Fruit fly (Drosophila melanogaster): ENCODE measurements around the gene Rab11.

The Rab11 gene

DNA sequence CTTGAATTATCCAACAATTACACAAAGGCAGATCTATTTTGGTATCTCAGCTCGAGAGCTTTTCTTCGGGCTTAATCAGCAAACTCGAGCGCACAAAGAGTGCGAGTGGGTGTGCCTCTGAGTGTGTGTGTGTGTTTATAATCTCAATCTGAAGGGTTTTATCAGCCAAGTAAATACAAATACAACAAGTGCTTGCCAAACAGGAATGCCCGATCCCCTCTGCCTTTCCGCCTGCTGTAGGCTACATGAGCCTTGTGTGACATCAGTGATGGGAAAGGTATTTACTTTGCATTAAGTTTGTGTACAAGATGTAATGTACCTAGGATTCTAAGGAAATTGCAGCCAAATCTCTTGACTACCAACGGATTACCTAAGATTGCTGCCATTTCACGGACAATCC lies 21.8 kb upstream of the Rab11 start (continued):
- TF ChIP-seq CG2712 (tag; optimal IDR thresholded peaks at IDR 0.05): no peak
- TF ChIP-seq trem (tag; optimal IDR thresholded peaks at IDR 0.05): no peak
- 0 out of 2 replicates have a peak, but pooled peaks have one; percentile 12 for TF ChIP-seq Xrp1 (GFP tag; IDR thresholded peaks at IDR 0.05)
- TF ChIP-seq odd (GFP tag; optimal IDR thresholded peaks at IDR 0.05): no peak
- no peak for TF ChIP-seq CG17802 (tag; optimal IDR thresholded peaks at IDR 0.05)
- TF ChIP-seq ash1 (GFP tag; optimal IDR thresholded peaks at IDR 0.05): no peak
- no peak for TF ChIP-seq peb (GFP tag; IDR thresholded peaks at IDR 0.05)

DNA sequence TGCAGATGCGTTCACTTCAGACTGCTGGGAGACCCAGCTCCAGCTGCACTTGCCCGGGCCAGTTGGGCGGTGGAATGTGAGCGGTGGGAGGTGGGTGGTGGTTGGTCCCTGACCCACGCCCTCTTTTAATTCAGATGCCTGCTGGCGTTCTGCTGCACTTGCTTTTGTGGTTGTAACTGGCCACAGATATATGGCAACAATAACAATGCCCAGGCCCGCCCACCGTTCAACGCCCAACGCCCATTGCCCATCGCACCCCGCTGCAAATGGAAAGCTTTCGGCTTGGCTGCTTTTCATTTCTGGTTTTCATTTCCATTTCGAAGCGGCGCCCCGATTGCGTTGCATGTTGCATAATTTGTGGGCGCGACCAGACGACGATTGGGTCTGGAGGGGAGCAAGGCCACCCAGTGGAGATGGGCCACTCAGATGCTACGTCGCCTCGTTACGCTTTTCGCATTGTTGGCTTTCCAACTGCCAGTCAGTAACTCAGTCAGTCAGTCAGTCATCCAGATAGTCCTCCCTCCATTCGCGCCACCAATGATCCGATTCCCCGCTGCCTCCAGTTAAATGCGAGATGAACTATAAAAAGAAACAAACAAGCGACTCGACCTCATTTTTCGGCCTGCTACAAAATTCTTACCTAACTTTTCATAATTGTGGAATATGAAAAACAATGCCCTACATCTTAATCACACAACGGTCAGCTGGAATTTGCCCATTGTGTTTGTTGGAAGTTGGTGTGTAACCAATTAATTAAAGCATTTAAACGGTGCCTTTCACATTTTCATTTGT lies 20.8 kb upstream of the Rab11 start:
- TF ChIP-seq Med (GFP tag): peak; percentile 51
- no peak for TF ChIP-seq CG18262 (tag; optimal IDR thresholded peaks at IDR 0.05)
- TF ChIP-seq sd (tag; optimal IDR thresholded peaks at IDR 0.05): peak; percentile 7
- peak; percentile 51 for TF ChIP-seq CG12769 (tag; optimal IDR thresholded peaks at IDR 0.05)
- 0 out of 3 replicates have a peak, but pooled peaks have one; percentile 36 for TF ChIP-seq ci (GFP tag; IDR thresholded peaks at IDR 0.05)
- TF ChIP-seq CG2129 (GFP tag; IDR thresholded peaks at IDR 0.05; ENCODE audit: partially characterized antibody): no peak
- peak; percentile 77 for TF ChIP-seq Ets65A (GFP tag)
- TF ChIP-seq gcm (GFP tag; optimal IDR thresholded peaks at IDR 0.05): no peak
- 0 out of 2 replicates have a peak, but pooled peaks have one; percentile 16 for TF ChIP-seq ato (GFP tag; IDR thresholded peaks at IDR 0.05; ENCODE audit: partially characterized antibody)
- TF ChIP-seq Pdp1 (GFP tag; optimal IDR thresholded peaks at IDR 0.05): peak in 1 of 2 experiments; percentile 80

DNA sequence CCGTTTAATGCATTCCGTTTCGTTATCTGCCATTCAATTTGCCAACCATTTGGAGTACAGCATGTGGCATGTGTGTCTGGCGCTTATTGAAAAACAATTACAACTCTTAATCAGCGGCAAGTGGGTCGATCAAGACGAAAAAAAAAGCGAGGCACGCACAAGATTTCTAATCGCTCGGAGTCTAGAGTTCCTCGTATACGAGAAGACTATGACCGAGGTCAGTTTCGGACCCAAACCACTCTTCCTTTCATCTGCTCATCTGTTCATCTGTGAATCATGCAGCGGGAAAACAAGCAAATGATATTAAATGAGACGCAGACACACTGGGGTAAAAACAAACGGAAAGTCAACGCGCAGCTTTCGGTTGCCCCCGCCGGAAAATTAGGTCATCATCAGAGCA lies 19.7 kb upstream of the Rab11 start:
- TF ChIP-seq CG12769 (tag; optimal IDR thresholded peaks at IDR 0.05) (peak; percentile 45), jumu (GFP tag; optimal IDR thresholded peaks at IDR 0.05) (no peak), Blimp-1 (GFP tag; optimal IDR thresholded peaks at IDR 0.05) (peak; percentile 60), chinmo (GFP tag; IDR thresholded peaks at IDR 0.05; ENCODE audit: partially characterized antibody) (0 out of 4 replicates have a peak, but pooled peaks have one; percentile 36), Tbp (GFP tag; optimal IDR thresholded peaks at IDR 0.05) (no peak)

dm6 chr3R:21092036-21092435 lies 19.2 kb upstream of the Rab11 start:
- TF ChIP-seq CG11456 (GFP tag; IDR thresholded peaks at IDR 0.05): no peak
- no peak for TF ChIP-seq ATbp (GFP tag; optimal IDR thresholded peaks at IDR 0.05)
- TF ChIP-seq sd (tag; optimal IDR thresholded peaks at IDR 0.05): peak; percentile 76
- TF ChIP-seq ap (GFP tag; IDR thresholded peaks at IDR 0.05): no peak
- TF ChIP-seq CG2116 (GFP tag; optimal IDR thresholded peaks at IDR 0.05): no peak

- peak; percentile 5 for TF ChIP-seq CG15269 (tag; optimal IDR thresholded peaks at IDR 0.05)
- TF ChIP-seq dpn (GFP tag; optimal IDR thresholded peaks at IDR 0.05): peak in 1 of 2 experiments; percentile 29
- TF ChIP-seq CG1603 (tag; optimal IDR thresholded peaks at IDR 0.05): peak; percentile 35
- peak; percentile 20 for TF ChIP-seq Xbp1 (GFP tag; optimal IDR thresholded peaks at IDR 0.05)
- peak; percentile 11 for TF ChIP-seq PHDP (tag; optimal IDR thresholded peaks at IDR 0.05)
- peak; percentile 60 for TF ChIP-seq kni (GFP tag; optimal IDR thresholded peaks at IDR 0.05)
- peak; percentile 16 for TF ChIP-seq sd (tag; optimal IDR thresholded peaks at IDR 0.05)
- TF ChIP-seq CG12659 (GFP tag; optimal IDR thresholded peaks at IDR 0.05): peak; percentile 7
- TF ChIP-seq ttk (GFP tag; IDR thresholded peaks at IDR 0.05): no peak
- peak in 1 of 2 experiments; percentile 29 for TF ChIP-seq bsh (GFP tag; optimal IDR thresholded peaks at IDR 0.05)
- TF ChIP-seq Myb (GFP tag; optimal IDR thresholded peaks at IDR 0.05): no peak
- TF ChIP-seq CG12391 (tag; optimal IDR thresholded peaks at IDR 0.05): peak; percentile 11
- TF ChIP-seq row (GFP tag; IDR thresholded peaks at IDR 0.05): peak; percentile 41; the same call in 2 of the 3 replicates
- peak; percentile 18 for TF ChIP-seq CG2120 (GFP tag; optimal IDR thresholded peaks at IDR 0.05)
- peak; percentile 56 for TF ChIP-seq Sox102F (GFP tag; optimal IDR thresholded peaks at IDR 0.05)
- TF ChIP-seq CG30403 (GFP tag; optimal IDR thresholded peaks at IDR 0.05): peak; percentile 5
- peak in 1 of 2 experiments; percentile 39 for TF ChIP-seq Hr51 (GFP tag; optimal IDR thresholded peaks at IDR 0.05)
- peak; percentile 1 for TF ChIP-seq Hr3 (GFP tag; optimal IDR thresholded peaks at IDR 0.05)
These were observed 18.4 kb upstream of the Rab11 start for dm6 chr3R:21092829-21093228.

Data from whole organism, embryonic.